Fruit fly (Drosophila melanogaster) whole organism, wandering third instar larva: ENCODE data around the gene CG31097.

Experiments
- Abd-B ChIP-seq: fragments of >200 bp; optimal IDR thresholded peaks from 2 replicates; lab custom pipeline; 2017; ENCODE audit warnings: missing biosample characterization, missing genetic modification characterization
- Dif ChIP-seq: fragments of 200-275, 200-300 bp; sonication (Bioruptor generic); optimal IDR thresholded peaks from 2 replicates; lab custom pipeline; 2018; ENCODE audit warnings: missing biosample characterization, missing genetic modification characterization; ENCODE audit not compliant: partially characterized antibody
- Hr78 ChIP-seq: fragments of >200 bp; optimal IDR thresholded peaks from 2 replicates; lab custom pipeline; 2017; ENCODE audit warnings: missing biosample characterization, missing genetic modification characterization
- Hr83 ChIP-seq: fragments of 200-300 bp; sonication (Bioruptor generic); optimal IDR thresholded peaks from 2 replicates; lab custom pipeline; 2016; ENCODE audit warnings: missing biosample characterization, mild to moderate bottlenecking, missing genetic modification characterization, moderate library complexity; ENCODE audit not compliant: poor library complexity, severe bottlenecking
- Jra ChIP-seq: sonication (Bioruptor generic); optimal IDR thresholded peaks from 2 replicates; lab custom pipeline; 2016; ENCODE audit warnings: missing biosample characterization, missing genetic modification characterization
- ey ChIP-seq: fragments of 200-800 bp; sonication (Bioruptor generic); optimal IDR thresholded peaks from 2 replicates; lab custom pipeline; 2016; ENCODE audit warnings: missing biosample characterization, missing genetic modification characterization
- foxo ChIP-seq, 2 experiments: fragments of 200-800 bp; sonication (Bioruptor generic); optimal IDR thresholded peaks; 2 replicates in 1 of 2; 3 replicates in 1 of 2; lab custom pipeline; 2016 to 2017; ENCODE audit warnings: missing biosample characterization in 2 of 2, missing genetic modification characterization in 2 of 2
- pan ChIP-seq: fragments of >200 bp; optimal IDR thresholded peaks from 2 replicates; lab custom pipeline; 2017
- psq ChIP-seq: fragments of 200-800 bp; sonication (Bioruptor generic); optimal IDR thresholded peaks from 3 replicates; lab custom pipeline; 2017; ENCODE audit warnings: missing biosample characterization, mild to moderate bottlenecking, missing genetic modification characterization, moderate library complexity
- usp ChIP-seq: fragments of >200 bp; optimal IDR thresholded peaks from 2 replicates; lab custom pipeline; 2017; ENCODE audit warnings: missing biosample characterization, missing genetic modification characterization

- peak; percentile 4 for TF ChIP-seq ey
- TF ChIP-seq foxo (GFP tag; optimal IDR thresholded peaks at IDR 0.05; lab: Kevin White, UChicago): peak in 1 of 2 experiments; percentile 18
- peak; percentile 18 for TF ChIP-seq psq (GFP tag; lab: Kevin White, UChicago)
- peak; percentile 77 for TF ChIP-seq Hr83 (GFP tag; lab: Kevin White, UChicago)
- no peak for TF ChIP-seq Dif
- TF ChIP-seq usp (GFP tag; lab: Kevin White, UChicago): no peak
- TF ChIP-seq Abd-B (GFP tag; lab: Kevin White, UChicago): no peak
- no peak for TF ChIP-seq Jra (GFP tag; lab: Kevin White, UChicago)
- no peak for TF ChIP-seq Hr78 (GFP tag; lab: Kevin White, UChicago)
- TF ChIP-seq pan (lab: Kevin White, UChicago): no peak
Observed at dm6 chr3R:25279796-25280350, 17.7 kb downstream of the CG31097 start, which contains the start of gene CG10514.
